Fruit fly (Drosophila melanogaster): Measurements from ENCODE around the gene Trmt112.

- TF ChIP-seq CG7101 (tag; optimal IDR thresholded peaks at IDR 0.05) (no peak), Mnt (GFP tag; optimal IDR thresholded peaks at IDR 0.05) (no peak), CG1620 (GFP tag; optimal IDR thresholded peaks at IDR 0.05) (no peak), Crg-1 (GFP tag; optimal IDR thresholded peaks at IDR 0.05) (no peak), CG5204 (GFP tag; optimal IDR thresholded peaks at IDR 0.05) (no peak)
Measured at dm6 chr3L:21205496-21205824, 11.2 kb downstream of the Trmt112 start.
